Fruit fly (Drosophila melanogaster) S2 (cell line): ENCODE measurements around the gene Oatp33Ea.

Experiments
- CG8478 ChIP-seq: fragments of >200 bp; optimal IDR thresholded peaks from 2 replicates; lab custom pipeline; 2018
- CTCF ChIP-seq, 2 experiments: fragments of >200 bp; optimal IDR thresholded peaks; 2 replicates each; lab custom pipeline; 2018

The Oatp33Ea gene

DNA sequence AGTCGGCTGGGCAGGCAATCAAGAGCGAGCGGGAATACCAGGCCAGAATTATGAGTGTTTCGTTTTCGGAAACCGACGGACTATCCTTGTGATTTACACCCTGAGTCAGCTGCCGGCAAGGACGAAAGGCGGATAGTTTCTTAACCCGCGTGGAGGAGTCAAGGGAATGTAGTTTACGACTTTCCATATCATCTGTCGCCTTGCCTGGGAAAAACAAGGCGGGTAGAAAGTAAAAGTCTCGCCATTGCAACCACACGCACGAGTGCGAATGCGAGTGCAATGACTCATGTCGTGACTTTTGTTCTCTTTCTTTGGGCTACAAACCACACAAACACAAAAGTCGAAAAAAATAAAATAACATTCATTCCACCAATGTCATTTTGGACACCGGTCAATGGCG is 32.8 kb upstream of the Oatp33Ea start:
- TF ChIP-seq CTCF (optimal IDR thresholded peaks at IDR 0.05; lab: Kevin White, UChicago) (no peak), CG8478 (lab: Kevin White, UChicago) (no peak)

DNA sequence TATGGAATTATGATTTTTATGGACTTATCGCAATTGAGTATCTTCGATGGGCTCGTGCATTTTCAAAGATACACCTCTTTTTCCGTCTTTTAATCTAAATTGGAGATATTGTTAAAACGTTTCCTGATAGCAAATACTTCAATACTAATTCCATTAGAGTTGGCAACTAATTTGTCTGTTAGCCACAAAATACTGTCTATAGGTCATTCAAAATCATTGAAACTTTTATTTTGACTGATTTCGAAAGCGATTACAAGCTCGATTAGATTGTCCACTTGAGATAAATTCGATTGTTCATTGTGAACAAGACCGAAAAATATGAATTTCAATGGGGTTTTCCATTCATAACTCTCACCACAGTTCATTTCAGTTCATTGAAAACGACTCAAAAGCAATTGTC is 30.4 kb upstream of the Oatp33Ea start:
- TF ChIP-seq CG8478 (lab: Kevin White, UChicago) = no peak
- TF ChIP-seq CTCF (optimal IDR thresholded peaks at IDR 0.05; lab: Kevin White, UChicago) = no peak

DNA sequence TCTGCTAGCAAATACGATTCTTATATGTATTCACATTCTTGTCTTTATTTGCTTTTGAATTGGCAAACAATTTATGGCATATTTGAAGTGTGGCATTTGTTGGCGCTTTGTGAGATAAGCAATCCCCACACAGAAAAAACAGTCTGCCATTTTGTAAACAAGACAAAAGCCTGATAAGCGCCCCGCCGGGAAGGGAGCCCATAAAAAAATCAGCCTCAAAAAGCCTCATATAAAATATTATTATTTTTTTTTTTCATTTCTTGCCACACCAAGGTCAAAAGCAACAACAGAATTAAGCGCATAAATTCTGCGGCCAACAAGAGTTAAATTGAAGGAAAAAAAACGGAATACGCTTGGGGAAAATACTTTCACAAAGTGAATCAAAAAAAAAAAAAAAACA is 29.6 kb upstream of the Oatp33Ea start:
- TF ChIP-seq CTCF (optimal IDR thresholded peaks at IDR 0.05; lab: Kevin White, UChicago) (no peak), CG8478 (lab: Kevin White, UChicago) (no peak)

DNA sequence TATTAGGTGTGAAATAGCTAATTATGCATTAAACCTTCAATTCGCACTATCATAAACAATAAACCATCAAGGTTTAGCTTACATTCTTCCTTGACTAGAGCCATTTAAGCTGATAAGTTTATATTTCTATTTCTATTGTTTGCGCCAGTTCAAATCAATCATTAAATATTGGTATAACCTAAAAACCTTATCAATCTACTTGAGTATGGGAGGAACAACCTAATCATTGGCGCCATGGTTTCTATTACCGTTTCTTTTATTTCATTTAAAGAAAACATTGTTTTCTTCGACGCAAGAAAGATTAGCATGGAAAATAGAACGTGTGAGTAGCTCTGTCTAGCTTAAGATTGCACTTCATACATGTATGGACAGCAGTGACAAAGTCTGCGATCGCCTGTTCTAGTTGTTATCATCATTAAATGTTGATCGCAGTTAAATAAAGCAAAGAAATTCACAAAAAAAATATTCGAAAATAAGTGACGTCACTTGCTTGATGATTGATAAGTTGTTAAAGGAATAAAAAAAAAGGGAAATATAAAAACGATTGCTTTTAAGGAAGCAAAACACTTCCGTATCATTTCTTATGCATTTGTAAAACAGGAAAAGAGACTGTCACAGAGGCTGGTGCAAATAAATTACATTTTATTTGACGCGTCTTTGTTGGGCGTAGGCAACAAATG is 28.6 kb upstream of the Oatp33Ea start:
- TF ChIP-seq CG8478 (lab: Kevin White, UChicago) = no peak
- no peak for TF ChIP-seq CTCF (optimal IDR thresholded peaks at IDR 0.05; lab: Kevin White, UChicago)

DNA sequence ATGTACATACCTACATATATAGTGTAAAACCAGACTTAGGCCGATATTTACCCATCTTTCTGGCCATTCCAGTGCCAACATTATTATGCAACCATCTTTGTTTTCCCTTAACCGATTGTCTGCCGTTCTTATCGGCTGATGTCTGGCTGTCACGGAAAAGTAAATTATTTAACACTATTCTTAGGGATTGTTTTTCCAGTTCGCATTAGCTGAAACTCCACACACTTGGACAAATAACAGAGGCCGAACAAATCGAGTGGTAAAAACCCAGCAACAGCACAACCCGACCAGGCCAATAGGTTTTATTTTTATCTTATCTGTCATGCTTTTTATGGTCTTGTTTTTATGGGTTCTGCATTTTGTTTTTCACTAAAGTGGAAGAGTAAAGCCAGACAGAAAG is 27.9 kb upstream of the Oatp33Ea start:
- no peak for TF ChIP-seq CTCF (optimal IDR thresholded peaks at IDR 0.05; lab: Kevin White, UChicago)
- TF ChIP-seq CG8478 (lab: Kevin White, UChicago) = no peak

DNA sequence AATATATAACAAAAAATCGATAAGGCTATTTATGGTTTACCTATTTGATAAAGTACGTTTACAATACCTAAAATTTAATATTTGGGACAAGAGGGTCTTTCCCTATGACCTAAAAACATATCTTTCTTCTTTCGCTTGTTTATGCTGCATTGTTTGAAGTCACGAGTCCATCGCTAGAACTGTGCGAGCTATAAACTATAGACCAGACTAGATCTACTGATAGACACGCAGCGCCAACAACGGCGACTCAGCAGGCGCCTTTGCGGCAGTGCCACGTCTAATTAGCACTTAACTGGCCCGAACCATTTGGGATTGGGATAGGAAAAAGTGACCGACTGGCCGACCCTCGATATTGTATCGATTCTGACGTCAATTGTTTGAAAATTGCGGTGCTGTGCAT is 27.3 kb upstream of the Oatp33Ea start:
- no peak for TF ChIP-seq CTCF (optimal IDR thresholded peaks at IDR 0.05; lab: Kevin White, UChicago)
- no peak for TF ChIP-seq CG8478 (lab: Kevin White, UChicago)

DNA sequence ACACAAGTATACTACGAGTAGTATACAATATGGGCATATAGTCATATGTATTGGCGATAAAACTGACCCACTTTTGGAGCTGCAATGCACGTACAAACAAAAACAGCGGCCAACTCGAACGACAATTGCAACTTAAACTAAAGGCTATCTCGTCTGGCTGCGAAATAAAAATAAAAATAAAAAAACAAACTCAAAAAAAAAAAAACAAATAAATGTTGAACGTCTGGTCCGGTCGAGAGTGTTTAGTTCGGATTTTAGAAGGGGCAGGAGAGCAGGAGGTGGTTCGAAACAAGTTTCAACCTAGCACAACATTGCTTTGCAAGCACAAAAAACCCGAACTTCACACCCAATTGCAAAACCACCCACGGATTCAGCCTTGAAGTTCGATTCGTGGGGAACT is 26.2 kb upstream of the Oatp33Ea start:
- TF ChIP-seq CG8478 (lab: Kevin White, UChicago) (no peak), CTCF (optimal IDR thresholded peaks at IDR 0.05; lab: Kevin White, UChicago) (no peak)

DNA sequence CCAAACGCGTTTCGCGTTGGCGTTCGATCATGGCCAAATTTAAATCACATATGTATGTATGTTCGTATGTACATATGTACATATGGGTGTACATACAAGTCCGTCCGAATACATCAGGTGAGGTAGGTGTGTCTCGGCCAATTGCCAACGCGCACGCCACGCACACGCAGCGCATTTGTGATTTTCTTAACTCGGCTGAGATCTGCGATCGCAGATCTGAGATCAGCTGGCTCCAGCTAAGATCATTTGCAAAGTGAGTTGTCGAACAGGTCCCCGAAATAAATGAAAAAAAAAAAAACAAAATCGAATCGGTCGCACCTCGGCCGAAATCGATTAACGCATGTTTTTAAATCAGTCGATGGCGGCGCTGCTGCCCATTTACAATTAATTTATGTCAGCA is 23.5 kb upstream of the Oatp33Ea start:
- TF ChIP-seq CTCF (optimal IDR thresholded peaks at IDR 0.05; lab: Kevin White, UChicago) (no peak), CG8478 (lab: Kevin White, UChicago) (no peak)

DNA sequence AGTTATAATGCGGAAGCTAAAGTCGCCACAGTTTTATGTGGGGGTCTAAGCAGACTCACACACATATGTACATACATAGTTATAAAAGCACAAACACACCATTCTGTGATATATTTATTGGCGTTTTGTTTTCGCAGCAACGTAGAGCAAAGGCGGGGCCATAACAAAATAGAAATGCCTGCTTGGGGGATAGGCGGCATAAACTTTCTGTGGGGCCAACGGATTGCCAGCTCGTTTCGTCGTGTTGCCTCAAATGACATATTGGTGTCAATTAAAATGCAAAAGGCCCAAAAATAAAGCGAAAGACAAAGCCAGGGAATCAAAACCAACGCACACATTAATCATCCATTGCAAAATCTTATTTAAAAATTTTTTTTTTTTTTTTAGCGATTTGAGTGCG is 23.1 kb upstream of the Oatp33Ea start:
- no peak for TF ChIP-seq CTCF (optimal IDR thresholded peaks at IDR 0.05; lab: Kevin White, UChicago)
- TF ChIP-seq CG8478 (lab: Kevin White, UChicago) = no peak

DNA sequence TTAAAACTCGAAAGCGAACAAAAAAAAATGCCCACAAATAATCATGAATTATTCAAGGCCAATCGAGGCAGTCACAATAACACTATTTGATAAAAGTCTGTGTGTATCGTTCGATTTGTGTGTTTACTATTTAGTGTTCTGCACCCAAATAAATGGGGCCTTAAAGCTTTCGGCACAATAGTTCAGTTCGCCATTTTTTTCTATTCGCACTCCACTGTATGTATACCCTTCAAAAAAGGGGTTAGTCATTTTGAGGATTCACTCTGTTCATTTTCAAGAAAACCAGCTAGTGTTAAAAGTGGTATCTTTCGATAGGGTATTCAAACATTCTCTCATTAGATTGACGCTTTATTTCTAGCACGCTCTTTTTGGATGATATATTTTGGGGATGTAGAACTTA is 21.9 kb upstream of the Oatp33Ea start:
- TF ChIP-seq CTCF (optimal IDR thresholded peaks at IDR 0.05; lab: Kevin White, UChicago) (no peak), CG8478 (lab: Kevin White, UChicago) (no peak)

DNA sequence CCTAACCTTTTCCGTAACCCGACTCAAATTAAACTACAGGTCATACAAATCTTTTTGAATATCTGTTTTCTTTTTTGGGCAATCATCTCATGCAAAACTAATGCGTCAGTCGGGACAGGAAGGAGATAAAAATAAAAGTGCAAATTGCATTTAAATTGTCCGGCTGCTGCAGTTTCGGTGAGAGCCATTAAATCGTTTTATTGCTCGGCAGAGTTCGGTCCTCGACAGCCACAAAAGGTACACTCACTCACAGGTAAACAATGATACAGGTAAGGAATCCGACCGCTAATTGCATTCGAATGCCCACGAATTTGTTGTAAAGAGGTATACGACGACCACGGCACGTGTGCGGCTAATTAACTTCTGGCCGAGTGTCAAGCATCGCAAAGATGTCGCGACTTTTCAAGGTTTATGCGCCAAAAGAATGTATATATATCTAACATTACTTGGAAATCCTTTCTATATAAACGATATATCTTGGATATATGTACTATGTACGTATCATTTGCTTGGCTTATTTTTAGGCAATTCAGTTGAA is 20.9 kb upstream of the Oatp33Ea start:
- TF ChIP-seq CG8478 (lab: Kevin White, UChicago) (no peak), CTCF (optimal IDR thresholded peaks at IDR 0.05; lab: Kevin White, UChicago) (no peak)

DNA sequence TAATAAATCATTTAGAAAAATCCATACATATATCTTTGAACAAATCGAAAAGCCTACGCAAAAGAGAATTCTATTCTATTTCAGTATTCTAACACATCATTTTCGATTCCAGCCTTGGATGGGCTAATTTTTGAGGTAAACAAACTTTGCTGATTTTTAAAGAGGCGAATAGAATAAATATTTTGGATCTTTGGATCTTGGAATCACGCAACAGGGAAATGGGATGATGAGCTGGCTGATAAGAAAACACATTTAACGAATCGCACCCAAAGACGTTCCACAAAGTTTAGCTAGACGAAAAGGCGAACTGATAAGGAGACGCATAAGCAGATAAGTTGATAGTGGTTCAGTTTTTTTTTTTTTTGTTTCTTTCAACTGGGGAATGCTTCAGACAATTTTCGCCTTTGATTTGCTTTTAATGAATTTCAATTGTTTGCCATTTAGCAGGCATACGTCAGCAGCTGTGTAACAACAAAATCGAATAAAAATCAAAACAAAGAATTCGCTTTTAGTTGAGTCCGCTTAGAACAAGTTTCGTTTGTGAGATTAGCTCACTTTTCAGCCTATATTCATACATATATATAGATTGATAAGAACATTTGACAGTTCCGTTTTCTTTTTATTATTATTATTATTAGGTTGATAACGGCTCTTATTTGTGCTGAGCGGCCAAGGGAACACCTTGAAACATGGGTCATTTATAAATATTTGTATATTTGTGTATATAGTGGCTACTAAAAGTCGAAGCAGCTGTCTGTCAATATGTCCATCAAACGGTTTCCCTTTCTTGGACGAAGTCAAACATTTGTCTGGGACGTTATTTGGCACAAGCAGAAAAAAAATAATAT is 19.7 kb upstream of the Oatp33Ea start:
- TF ChIP-seq CG8478 (lab: Kevin White, UChicago) (no peak), CTCF (optimal IDR thresholded peaks at IDR 0.05; lab: Kevin White, UChicago) (no peak)

DNA sequence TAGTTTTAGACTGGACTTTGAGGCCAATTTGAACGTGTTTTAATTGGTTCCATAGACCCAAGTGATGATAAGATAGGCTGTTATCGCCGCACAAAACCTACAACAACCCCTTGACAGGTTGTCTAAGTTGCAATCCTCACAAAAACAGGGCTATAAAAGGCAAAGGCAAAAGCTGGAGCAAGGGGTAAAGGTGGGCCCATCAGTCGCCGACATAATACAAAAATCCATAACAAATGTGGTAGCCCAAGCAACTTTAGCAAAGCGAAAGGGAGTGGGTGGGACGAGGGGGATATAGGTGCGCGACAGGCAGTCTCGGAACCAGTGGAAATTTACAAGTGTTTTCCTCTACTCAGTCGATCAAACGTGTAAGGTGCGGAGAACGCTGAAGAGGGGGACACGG is 18.3 kb upstream of the Oatp33Ea start:
- TF ChIP-seq CTCF (optimal IDR thresholded peaks at IDR 0.05; lab: Kevin White, UChicago) = no peak
- no peak for TF ChIP-seq CG8478 (lab: Kevin White, UChicago)

DNA sequence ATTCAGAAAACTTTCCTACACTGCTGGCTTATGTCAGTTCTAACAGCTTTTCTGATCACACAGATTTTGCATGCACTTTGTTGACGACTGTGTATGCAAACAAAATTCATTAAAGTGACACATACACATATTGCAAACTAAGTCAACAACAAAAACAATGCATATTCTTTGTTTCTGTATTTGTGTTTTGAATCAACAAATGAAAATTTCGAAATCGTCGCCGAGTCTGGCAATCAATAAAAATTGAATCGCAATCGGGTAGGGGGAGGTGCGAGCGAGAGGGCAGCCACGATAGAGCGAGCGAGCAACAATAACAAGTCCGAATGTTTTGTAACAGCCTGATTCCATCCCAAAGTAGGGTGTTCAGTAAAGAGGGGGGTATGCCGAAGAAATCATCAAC is 17.3 kb upstream of the Oatp33Ea start:
- TF ChIP-seq CG8478 (lab: Kevin White, UChicago) = no peak
- TF ChIP-seq CTCF (optimal IDR thresholded peaks at IDR 0.05; lab: Kevin White, UChicago) = no peak
